Fruit fly (Drosophila melanogaster) whole organism, embryonic: ENCODE results near the gene CG15382.

ENCODE experiments used
- Atf3 ChIP-seq: fragments of 200-800 bp; sonication (Bioruptor generic); optimal IDR thresholded peaks from 3 replicates; lab custom pipeline; 2016; ENCODE audit warnings: missing biosample characterization, missing genetic modification characterization
- CG11504 ChIP-seq: fragments of 200-800 bp; sonication (Bioruptor generic); optimal IDR thresholded peaks from 3 replicates; lab custom pipeline; 2019; ENCODE audit warnings: missing biosample characterization, mild to moderate bottlenecking, missing genetic modification characterization, moderate library complexity
- CG1233 ChIP-seq: fragments of 200-800 bp; sonication (Bioruptor generic); optimal IDR thresholded peaks from 4 replicates; lab custom pipeline; 2018; ENCODE audit warnings: missing biosample characterization, mild to moderate bottlenecking, missing genetic modification characterization
- CG12391 ChIP-seq: fragments of 200-800 bp; sonication (Bioruptor generic); optimal IDR thresholded peaks from 3 replicates; lab custom pipeline; 2018; ENCODE audit warnings: missing biosample characterization, mild to moderate bottlenecking, missing genetic modification characterization, moderate library complexity
- CG1603 ChIP-seq: fragments of 200-800 bp; sonication (Bioruptor generic); optimal IDR thresholded peaks from 2 replicates; lab custom pipeline; 2019; ENCODE audit warnings: missing biosample characterization, mild to moderate bottlenecking, missing genetic modification characterization, moderate library complexity
- CG16815 ChIP-seq: fragments of 200-800 bp; sonication (Bioruptor generic); optimal IDR thresholded peaks from 3 replicates; lab custom pipeline; 2017; ENCODE audit warnings: missing biosample characterization, mild to moderate bottlenecking, missing genetic modification characterization
- CG17359 ChIP-seq: fragments of 200-800 bp; sonication (Bioruptor generic); optimal IDR thresholded peaks from 3 replicates; lab custom pipeline; 2018; ENCODE audit warnings: missing biosample characterization, mild to moderate bottlenecking, missing genetic modification characterization, moderate library complexity
- CG18476 ChIP-seq: fragments of 200-800 bp; sonication (Bioruptor generic); optimal IDR thresholded peaks from 2 replicates; lab custom pipeline; 2016; ENCODE audit warnings: missing biosample characterization, mild to moderate bottlenecking, missing genetic modification characterization
- CG2199 ChIP-seq: fragments of 200-800 bp; sonication (Bioruptor generic); IDR thresholded peaks from 3 replicates; pipeline ENCODE4 v1.3.6; 2022; ENCODE audit warnings: missing biosample characterization, missing genetic modification characterization
- CG3065 ChIP-seq: fragments of 200-800 bp; sonication (Bioruptor generic); optimal IDR thresholded peaks from 2 replicates; lab custom pipeline; 2016; ENCODE audit warnings: missing biosample characterization, missing genetic modification characterization
- CG32767 ChIP-seq: fragments of 200-800 bp; sonication (Bioruptor generic); IDR thresholded peaks from 2 replicates; pipeline ENCODE4 v1.3.6; 2022; ENCODE audit warnings: missing biosample characterization, missing genetic modification characterization
- CG4424 ChIP-seq: fragments of 200-800 bp; sonication (Bioruptor generic); optimal IDR thresholded peaks from 3 replicates; lab custom pipeline; 2016; ENCODE audit warnings: missing biosample characterization, missing genetic modification characterization
- CG6254 ChIP-seq: fragments of 200-800 bp; sonication (Bioruptor generic); optimal IDR thresholded peaks from 3 replicates; lab custom pipeline; 2017; ENCODE audit warnings: mild to moderate bottlenecking, missing biosample characterization, missing genetic modification reagents, missing genetic modification characterization
- CG8281 ChIP-seq: fragments of 200-800 bp; sonication (Bioruptor generic); optimal IDR thresholded peaks from 2 replicates; lab custom pipeline; 2018; ENCODE audit warnings: missing biosample characterization, mild to moderate bottlenecking, missing genetic modification characterization, moderate library complexity
- Camta ChIP-seq: fragments of 200-800 bp; sonication (Bioruptor generic); optimal IDR thresholded peaks from 2 replicates; lab custom pipeline; 2016; ENCODE audit warnings: missing biosample characterization, missing genetic modification characterization
- E2f1 ChIP-seq: fragments of 200-800 bp; sonication (Bioruptor generic); IDR thresholded peaks from 2 replicates; pipeline ENCODE4 v1.3.6; 2022; ENCODE audit warnings: missing biosample characterization, missing genetic modification characterization
- E2f2 ChIP-seq: fragments of 200-800 bp; sonication (Bioruptor generic); IDR thresholded peaks from 2 replicates; pipeline ENCODE4 v1.3.6; 2022; ENCODE audit warnings: missing biosample characterization, missing genetic modification characterization
- HLHmδ ChIP-seq: fragments of 200-800 bp; sonication (Bioruptor generic); optimal IDR thresholded peaks from 2 replicates; lab custom pipeline; 2018; ENCODE audit warnings: missing biosample characterization, mild to moderate bottlenecking, missing genetic modification characterization, moderate library complexity
- NK7.1 ChIP-seq: fragments of 200-800 bp; sonication (Bioruptor generic); optimal IDR thresholded peaks from 3 replicates; lab custom pipeline; 2016; ENCODE audit warnings: missing biosample characterization, missing genetic modification characterization
- Neu2 ChIP-seq: fragments of 200-800 bp; sonication (Bioruptor generic); optimal IDR thresholded peaks from 3 replicates; lab custom pipeline; 2016; ENCODE audit warnings: missing biosample characterization, missing genetic modification characterization, borderline replicate concordance
- Ptx1 ChIP-seq: fragments of 200-800 bp; sonication (Bioruptor generic); IDR thresholded peaks from 2 replicates; pipeline ENCODE4 v1.3.6; 2022; ENCODE audit warnings: missing biosample characterization, missing genetic modification characterization
- Sin3A ChIP-seq: fragments of >200 bp; optimal IDR thresholded peaks from 2 replicates; lab custom pipeline; 2018
- Sox100B ChIP-seq: fragments of 200-800 bp; sonication (Bioruptor generic); optimal IDR thresholded peaks from 3 replicates; lab custom pipeline; 2018; ENCODE audit warnings: missing biosample characterization, mild to moderate bottlenecking, missing genetic modification characterization
- Ssrp ChIP-seq: fragments of 200-800 bp; sonication (Bioruptor generic); optimal IDR thresholded peaks from 2 replicates; lab custom pipeline; 2018; ENCODE audit warnings: missing biosample characterization, mild to moderate bottlenecking, missing genetic modification characterization, moderate library complexity
- Taf1 ChIP-seq: fragments of 200-800 bp; sonication (Bioruptor generic); IDR thresholded peaks from 2 replicates; pipeline ENCODE4 v1.3.6; 2022; ENCODE audit warnings: missing biosample characterization, missing genetic modification characterization
- Trl ChIP-seq, 3 experiments: fragments of >200 bp in 2 of 3; fragments of 200-800 bp in 1 of 3; sonication (Bioruptor generic) in 1 of 3; optimal IDR thresholded peaks; 2 replicates in 1 of 3; 3 replicates in 2 of 3; lab custom pipeline; 2016 to 2017; ENCODE audit warnings: missing biosample characterization in 1 of 3, missing genetic modification characterization in 1 of 3
- Usf ChIP-seq: fragments of 200-800 bp; sonication (Bioruptor generic); optimal IDR thresholded peaks from 2 replicates; lab custom pipeline; 2017; ENCODE audit warnings: missing genotype, missing biosample characterization, missing genetic modification characterization
- Xrp1 ChIP-seq: fragments of 200-800 bp; sonication (Bioruptor generic); IDR thresholded peaks from 2 replicates; pipeline ENCODE4 v1.3.6; 2022; ENCODE audit warnings: missing biosample characterization, missing genetic modification characterization
- aop ChIP-seq: fragments of 200-800 bp; sonication (Bioruptor generic); IDR thresholded peaks from 2 replicates; pipeline ENCODE4 v1.3.6; 2022; ENCODE audit warnings: missing biosample characterization, missing genetic modification characterization
- ap ChIP-seq: fragments of 200-800 bp; sonication (Bioruptor generic); IDR thresholded peaks from 2 replicates; pipeline ENCODE4 v1.3.6; 2022; ENCODE audit warnings: missing biosample characterization, missing genetic modification characterization
- bsh ChIP-seq, 2 experiments: fragments of 200-800 bp; sonication (Bioruptor generic); optimal IDR thresholded peaks; 2 replicates each; lab custom pipeline; 2017 to 2018; ENCODE audit warnings: mild to moderate bottlenecking in 2 of 2, missing biosample characterization in 2 of 2, missing genetic modification characterization in 2 of 2, moderate library complexity in 1 of 2
- chinmo ChIP-seq: fragments of 200-800 bp; sonication (Bioruptor generic); IDR thresholded peaks from 4 replicates; pipeline ENCODE4 v1.3.6; 2022; ENCODE audit warnings: missing biosample characterization, missing genetic modification characterization; ENCODE audit not compliant: partially characterized antibody
- chm ChIP-seq: fragments of 200-800 bp; sonication (Bioruptor generic); IDR thresholded peaks from 2 replicates; pipeline ENCODE4 v1.3.6; 2022; ENCODE audit warnings: missing biosample characterization, missing genetic modification characterization
- dmrt99B ChIP-seq: fragments of 200-800 bp; sonication (Bioruptor generic); optimal IDR thresholded peaks from 2 replicates; lab custom pipeline; 2018; ENCODE audit warnings: missing biosample characterization, mild to moderate bottlenecking, missing genetic modification characterization, moderate library complexity
- gcm ChIP-seq: fragments of 200-800 bp; sonication (Bioruptor generic); optimal IDR thresholded peaks from 2 replicates; lab custom pipeline; 2019; ENCODE audit warnings: missing biosample characterization, mild to moderate bottlenecking, missing genetic modification characterization, moderate library complexity
- kah ChIP-seq: fragments of 200-800 bp; sonication (Bioruptor generic); optimal IDR thresholded peaks from 2 replicates; lab custom pipeline; 2018; ENCODE audit warnings: missing biosample characterization, mild to moderate bottlenecking, missing genetic modification characterization
- luna ChIP-seq: fragments of 200-800 bp; sonication (Bioruptor generic); optimal IDR thresholded peaks from 2 replicates; lab custom pipeline; 2016; ENCODE audit warnings: missing biosample characterization, missing genetic modification characterization
- pnt ChIP-seq: fragments of 200-800 bp; sonication (Bioruptor generic); optimal IDR thresholded peaks from 3 replicates; lab custom pipeline; 2016; ENCODE audit warnings: missing biosample characterization, missing genetic modification characterization
- prd ChIP-seq, 3 experiments: fragments of >200 bp in 2 of 3; fragments of 200-800 bp in 1 of 3; sonication (Bioruptor generic) in 1 of 3; optimal IDR thresholded peaks in 2 of 3; IDR thresholded peaks in 1 of 3; 2 replicates in 2 of 3; 3 replicates in 1 of 3; pipeline versions ENCODE4 v1.3.6 to Lab custom; 2017 to 2022; ENCODE audit warnings: missing biosample characterization in 1 of 3, missing genetic modification characterization in 1 of 3
- ranshi ChIP-seq: fragments of 200-800 bp; sonication (Bioruptor generic); IDR thresholded peaks from 2 replicates; pipeline ENCODE4 v1.3.6; 2022; ENCODE audit warnings: missing biosample characterization, missing genetic modification characterization
- sd ChIP-seq: fragments of 200-800 bp; sonication (Bioruptor generic); optimal IDR thresholded peaks from 3 replicates; lab custom pipeline; 2018; ENCODE audit warnings: missing biosample characterization, mild to moderate bottlenecking, missing genetic modification characterization, moderate library complexity
- seq ChIP-seq: fragments of 200-800 bp; sonication (Bioruptor generic); IDR thresholded peaks from 2 replicates; pipeline ENCODE4 v1.3.6; 2022; ENCODE audit warnings: missing biosample characterization, missing genetic modification characterization
- tap ChIP-seq: fragments of 200-800 bp; optimal IDR thresholded peaks from 3 replicates; lab custom pipeline; 2019; ENCODE audit warnings: missing biosample characterization, mild to moderate bottlenecking, missing genetic modification characterization, moderate library complexity
- twi ChIP-seq: fragments of 200-800 bp; optimal IDR thresholded peaks from 2 replicates; lab custom pipeline; 2019; ENCODE audit warnings: missing biosample characterization, mild to moderate bottlenecking, missing genetic modification characterization, moderate library complexity
- usp ChIP-seq: fragments of >200 bp; optimal IDR thresholded peaks from 2 replicates; lab custom pipeline; 2017; ENCODE audit warnings: missing biosample characterization, missing genetic modification characterization
- vvl ChIP-seq: fragments of 200-800 bp; sonication (Bioruptor generic); IDR thresholded peaks from 2 replicates; pipeline ENCODE4 v1.3.6; 2022; ENCODE audit warnings: missing biosample characterization, missing genetic modification characterization
- yki ChIP-seq: fragments of >200 bp; optimal IDR thresholded peaks from 3 replicates; lab custom pipeline; 2018

CG15382 gene

dm6 chr2L:2162729-2163567 lies 7.4 kb downstream of the CG15382 start (continued):
- TF ChIP-seq Sox100B (GFP tag; lab: Kevin White, UChicago): no peak
- no peak for TF ChIP-seq Neu2 (GFP tag; lab: Kevin White, UChicago)
- no peak for TF ChIP-seq luna (GFP tag; lab: Kevin White, UChicago)
- TF ChIP-seq CG3065: no peak
- peak; percentile 100 for TF ChIP-seq twi (tag; lab: Kevin White, UChicago)
- no peak for TF ChIP-seq gcm (GFP tag; lab: Kevin White, UChicago)
- 0 out of 2 replicates have a peak, but pooled peaks have one; percentile 5 for TF ChIP-seq Taf1
- TF ChIP-seq aop (GFP tag; lab: Robert Waterston, UW): peak; percentile 67; the same call in 1 of the 2 replicates
- TF ChIP-seq sd: peak; percentile 60
- TF ChIP-seq CG17359 (tag; lab: Kevin White, UChicago): peak; percentile 30
- TF ChIP-seq chinmo: 0 out of 4 replicates have a peak, but pooled peaks have one; percentile 14
- TF ChIP-seq CG8281 (tag; lab: Kevin White, UChicago): no peak
- TF ChIP-seq dmrt99B (tag; lab: Kevin White, UChicago): peak; percentile 6
- peak; percentile 19 for TF ChIP-seq CG11504 (tag; lab: Kevin White, UChicago)
- TF ChIP-seq NK7.1 (GFP tag; lab: Kevin White, UChicago): no peak
- TF ChIP-seq Ptx1 (GFP tag; lab: Robert Waterston, UW): 0 out of 2 replicates have a peak, but pooled peaks have one; percentile 28
- no peak for TF ChIP-seq E2f2 (GFP tag; lab: Robert Waterston, UW)
- no peak for TF ChIP-seq usp (GFP tag; lab: Kevin White, UChicago)
- TF ChIP-seq Sin3A (lab: Kevin White, UChicago): no peak
- TF ChIP-seq CG32767 (GFP tag; lab: Robert Waterston, UW): no peak
- peak in 1 of 2 experiments; percentile 42 for TF ChIP-seq bsh (GFP tag; optimal IDR thresholded peaks at IDR 0.05; lab: Kevin White, UChicago)
- no peak for TF ChIP-seq CG6254 (GFP tag; lab: Kevin White, UChicago)
- no peak for TF ChIP-seq CG16815 (GFP tag; lab: Kevin White, UChicago)
- TF ChIP-seq E2f1 (GFP tag; lab: Robert Waterston, UW): 0 out of 2 replicates have a peak, but pooled peaks have one; percentile 12
- no peak for TF ChIP-seq yki (lab: Kevin White, UChicago)
- no peak for TF ChIP-seq HLHmδ (GFP tag; lab: Kevin White, UChicago)
- no peak for TF ChIP-seq CG18476
- peak; percentile 36; the same call in 1 of the 2 replicates for TF ChIP-seq ap
- TF ChIP-seq CG2199: no peak
- TF ChIP-seq tap: no peak
- peak; percentile 6; the same call in 1 of the 2 replicates for TF ChIP-seq vvl (GFP tag; lab: Robert Waterston, UW)
- peak; percentile 20 for TF ChIP-seq CG12391
- TF ChIP-seq Trl (optimal IDR thresholded peaks at IDR 0.05; lab: Kevin White, UChicago): peak; percentile 51 to 53
- no peak for TF ChIP-seq Trl (GFP tag; optimal IDR thresholded peaks at IDR 0.05; lab: Kevin White, UChicago)
- TF ChIP-seq CG1233 (GFP tag; lab: Kevin White, UChicago): peak; percentile 23
- no peak for TF ChIP-seq chm (GFP tag; lab: Robert Waterston, UW)
- TF ChIP-seq Xrp1 (GFP tag; lab: Robert Waterston, UW): peak; percentile 38; the same call in 1 of the 2 replicates
- TF ChIP-seq seq (GFP tag; lab: Robert Waterston, UW): no peak
- TF ChIP-seq Camta (GFP tag; lab: Kevin White, UChicago): peak; percentile 8
- peak; percentile 19 for TF ChIP-seq Ssrp (tag; lab: Kevin White, UChicago)
- TF ChIP-seq prd (optimal IDR thresholded peaks at IDR 0.05; lab: Kevin White, UChicago): no peak
- peak; percentile 13; the same call in 1 of the 3 replicates for TF ChIP-seq prd (GFP tag; IDR thresholded peaks at IDR 0.05; lab: Robert Waterston, UW)
- peak; percentile 26 for TF ChIP-seq CG1603
- 0 out of 2 replicates have a peak, but pooled peaks have one; percentile 21 for TF ChIP-seq ranshi (GFP tag; lab: Robert Waterston, UW)
- TF ChIP-seq kah (GFP tag; lab: Kevin White, UChicago): peak; percentile 75
- TF ChIP-seq Atf3 (GFP tag; lab: Kevin White, UChicago): no peak
- TF ChIP-seq CG4424: no peak
- peak; percentile 23 for TF ChIP-seq pnt (GFP tag; lab: Kevin White, UChicago)
- no peak for TF ChIP-seq Usf (GFP tag; lab: Kevin White, UChicago)
- TF ChIP-seq, all 482 proteins: peak for 48
